Worm (Caenorhabditis elegans) whole organism, L1 larva: Measurements from ENCODE around the gene W08F4.7.
"Not testable (repeated sequence)": the region's sequence is repeated elsewhere in the genome, so short reads cannot be mapped to it uniquely, and the experiment has no call there.

Experiments used
- C34B4.2 ChIP-seq: sonication (generic microtip); optimal IDR thresholded peaks from 2 replicates; lab custom pipeline; 2017; ENCODE audit warnings: mild to moderate bottlenecking, missing genetic modification characterization, missing compliant biosample characterization
- blmp-1 ChIP-seq: fragments of 150-350 bp; optimal IDR thresholded peaks from 2 replicates; lab custom pipeline; 2014; ENCODE audit warnings: missing biosample characterization, missing genetic modification characterization
- ceh-88 ChIP-seq: fragments of 200-800 bp; sonication (Bioruptor generic); IDR thresholded peaks from 2 replicates; pipeline ENCODE4 v1.3.6; 2022; ENCODE audit warnings: missing genetic modification characterization, missing compliant biosample characterization
- ceh-90 ChIP-seq: sonication (generic microtip); optimal IDR thresholded peaks from 2 replicates; lab custom pipeline; 2016; ENCODE audit warnings: missing genetic modification characterization, missing compliant biosample characterization
- efl-1 ChIP-seq, 4 experiments: fragments of 150-350 bp; optimal IDR thresholded peaks in 3 of 4; peaks in 1 of 4; 1 replicate in 1 of 4; 2 replicates in 3 of 4; lab custom pipeline; 2014; ENCODE audit warnings: missing biosample characterization in 2 of 4, missing genetic modification characterization in 2 of 4, missing genetic modification reagents in 2 of 4
- egl-13 ChIP-seq: sonication (generic microtip); optimal IDR thresholded peaks from 2 replicates; lab custom pipeline; 2016; ENCODE audit warnings: missing genotype, missing genetic modification reagents, missing genetic modification characterization, missing compliant biosample characterization
- elt-3 ChIP-seq, 6 experiments: fragments of 150-350 bp in 1 of 6; sonication (generic microtip); optimal IDR thresholded peaks; 2 replicates each; lab custom pipeline; 2017 to 2018; ENCODE audit warnings: missing biosample characterization in 6 of 6, missing genetic modification characterization in 6 of 6, inconsistent platforms in 1 of 6
- ets-5 ChIP-seq: fragments of 200-800 bp; sonication (Bioruptor generic); IDR thresholded peaks from 2 replicates; pipeline ENCODE4 v1.3.6; 2022; ENCODE audit warnings: missing genetic modification characterization, missing compliant biosample characterization
- fkh-8 ChIP-seq: sonication (generic microtip); optimal IDR thresholded peaks from 2 replicates; lab custom pipeline; 2016; ENCODE audit warnings: mild to moderate bottlenecking, missing genetic modification characterization, missing compliant biosample characterization
- hlh-17 ChIP-seq: fragments of 200-800 bp; sonication (Bioruptor generic); optimal IDR thresholded peaks from 2 replicates; lab custom pipeline; 2018; ENCODE audit warnings: missing genetic modification characterization, mild to moderate bottlenecking, missing compliant biosample characterization, moderate library complexity, borderline replicate concordance
- hpl-2 ChIP-seq: fragments of 150-350 bp; optimal IDR thresholded peaks from 2 replicates; lab custom pipeline; 2014; ENCODE audit warnings: missing biosample characterization, missing genetic modification reagents, missing genetic modification characterization
- irx-1 ChIP-seq: sonication (generic microtip); optimal IDR thresholded peaks from 2 replicates; lab custom pipeline; 2016; ENCODE audit warnings: missing genetic modification characterization, missing compliant biosample characterization
- isw-1 ChIP-seq: fragments of 200-800 bp; sonication (Bioruptor generic); IDR thresholded peaks from 2 replicates; pipeline ENCODE4 v1.3.6; 2022; ENCODE audit warnings: missing genetic modification characterization, missing compliant biosample characterization
- lin-13 ChIP-seq: fragments of 150-350 bp; optimal IDR thresholded peaks from 2 replicates; lab custom pipeline; 2014; ENCODE audit warnings: missing biosample characterization, missing genetic modification reagents, missing genetic modification characterization
- lin-14 ChIP-seq: fragments of 200-800 bp; sonication (Bioruptor generic); optimal IDR thresholded peaks from 2 replicates; lab custom pipeline; 2018; ENCODE audit warnings: mild to moderate bottlenecking, missing genetic modification characterization, moderate library complexity, missing compliant biosample characterization
- lin-35 ChIP-seq, 2 experiments: fragments of 150-350 bp; optimal IDR thresholded peaks; 2 replicates each; lab custom pipeline; 2014; ENCODE audit warnings: missing biosample characterization in 2 of 2, missing genetic modification characterization in 2 of 2, missing genetic modification reagents in 2 of 2
- lin-39 ChIP-seq: fragments of 150-350 bp; optimal IDR thresholded peaks from 2 replicates; lab custom pipeline; 2014; ENCODE audit warnings: missing biosample characterization, missing genetic modification reagents, missing genetic modification characterization
- lir-3 ChIP-seq: sonication (generic microtip); optimal IDR thresholded peaks from 2 replicates; lab custom pipeline; 2016; ENCODE audit warnings: mild to moderate bottlenecking, missing genetic modification characterization, moderate library complexity, missing compliant biosample characterization; ENCODE audit not compliant: poor library complexity
- lsy-2 ChIP-seq, 2 experiments: fragments of 150-350 bp; optimal IDR thresholded peaks; 2 replicates each; lab custom pipeline; 2014; ENCODE audit warnings: missing biosample characterization in 2 of 2, missing genetic modification characterization in 2 of 2
- nhr-11 ChIP-seq: fragments of 150-350 bp; optimal IDR thresholded peaks from 2 replicates; lab custom pipeline; 2014; ENCODE audit warnings: missing biosample characterization, missing genetic modification characterization
- nhr-12 ChIP-seq: sonication (generic microtip); optimal IDR thresholded peaks from 2 replicates; lab custom pipeline; 2017; ENCODE audit warnings: missing biosample characterization, missing genetic modification characterization
- nhr-19 ChIP-seq: fragments of 200-800 bp; sonication (Bioruptor generic); conservative IDR thresholded peaks from 2 replicates; pipeline ENCODE4 v1.3.6; 2022; ENCODE audit warnings: missing genetic modification characterization, missing compliant biosample characterization
- nhr-76 ChIP-seq: sonication (generic microtip); optimal IDR thresholded peaks from 2 replicates; lab custom pipeline; 2017; ENCODE audit warnings: missing biosample characterization, missing genetic modification characterization
- nhr-84 ChIP-seq: sonication (generic microtip); optimal IDR thresholded peaks from 2 replicates; lab custom pipeline; 2017; ENCODE audit warnings: missing biosample characterization, missing genetic modification characterization
- nhr-90 ChIP-seq: sonication (generic microtip); optimal IDR thresholded peaks from 2 replicates; lab custom pipeline; 2016; ENCODE audit warnings: mild to moderate bottlenecking, missing genetic modification characterization, missing compliant biosample characterization; ENCODE audit not compliant: poor library complexity
- pag-3 ChIP-seq: sonication (generic microtip); optimal IDR thresholded peaks from 2 replicates; lab custom pipeline; 2017; ENCODE audit warnings: missing genetic modification characterization, mild to moderate bottlenecking, missing compliant biosample characterization, antibody characterized with exemption, borderline replicate concordance; ENCODE audit not compliant: insufficient read depth
- rnt-1 ChIP-seq: sonication (generic microtip); optimal IDR thresholded peaks from 2 replicates; lab custom pipeline; 2016; ENCODE audit warnings: mild to moderate bottlenecking, missing genetic modification characterization, moderate library complexity, missing compliant biosample characterization
- snu-23 ChIP-seq: sonication (generic microtip); optimal IDR thresholded peaks from 2 replicates; lab custom pipeline; 2016; ENCODE audit warnings: missing genetic modification characterization, missing compliant biosample characterization
- sptf-1 ChIP-seq: fragments of 150-350 bp; optimal IDR thresholded peaks from 2 replicates; lab custom pipeline; 2014; ENCODE audit warnings: missing biosample characterization, missing genetic modification characterization
- swsn-7 ChIP-seq: sonication (generic microtip); optimal IDR thresholded peaks from 2 replicates; lab custom pipeline; 2016; ENCODE audit warnings: missing genetic modification characterization, missing compliant biosample characterization
- tbx-2 ChIP-seq: sonication (generic microtip); optimal IDR thresholded peaks from 2 replicates; lab custom pipeline; 2016; ENCODE audit warnings: missing genetic modification characterization, missing compliant biosample characterization
- unc-130 ChIP-seq: fragments of 150-350 bp; optimal IDR thresholded peaks from 2 replicates; lab custom pipeline; 2017; ENCODE audit warnings: missing biosample characterization, missing genetic modification characterization, inconsistent platforms
- unc-86 ChIP-seq: sonication (generic microtip); optimal IDR thresholded peaks from 2 replicates; lab custom pipeline; 2016; ENCODE audit warnings: missing genetic modification characterization, missing compliant biosample characterization
- ztf-11 ChIP-seq, 2 experiments: sonication (generic microtip); optimal IDR thresholded peaks; 2 replicates each; lab custom pipeline; 2016 to 2017; ENCODE audit warnings: missing genetic modification characterization in 2 of 2, missing biosample characterization in 1 of 2, missing compliant biosample characterization in 1 of 2

W08F4.7 gene

DNA sequence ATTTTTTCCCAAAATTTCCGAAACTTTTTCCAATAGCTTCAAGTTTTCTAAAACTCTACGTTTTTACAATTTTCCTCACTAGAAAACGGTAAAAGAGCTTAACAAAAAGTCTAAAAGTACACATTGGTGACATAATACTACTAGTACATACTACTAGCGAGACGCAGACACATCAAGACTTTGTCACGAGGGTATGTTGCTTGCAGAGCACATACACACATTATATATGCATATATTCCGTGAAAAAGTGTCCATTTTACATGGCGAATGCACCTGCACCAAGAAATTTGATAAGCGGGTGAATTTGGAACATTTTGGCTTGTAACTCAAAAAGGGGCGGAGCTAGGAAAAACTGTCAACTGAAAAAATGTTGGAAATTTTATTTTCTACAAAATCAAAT is 23.8 kb upstream of the W08F4.7 start (continued):
- TF ChIP-seq nhr-19 (GFP tag; lab: Robert Waterston, UW) (peak; percentile 12; the same call in 1 of the 2 replicates), lin-39 (no peak), irx-1 (tag; lab: Kevin White, UChicago) (no peak), unc-130 (no peak), unc-86 (peak; percentile 91), nhr-84 (tag; lab: Kevin White, UChicago) (no peak), lsy-2 (tag; optimal IDR thresholded peaks at IDR 0.05; lab: Kevin White, UChicago) (peak; percentile 50 to 54), C34B4.2 (tag; lab: Kevin White, UChicago) (no peak), tbx-2 (tag; lab: Kevin White, UChicago) (peak; percentile 30), lin-14 (peak; percentile 71), fkh-8 (tag; lab: Kevin White, UChicago) (peak; percentile 78), nhr-76 (tag; lab: Kevin White, UChicago) (no peak), snu-23 (GFP tag; lab: Kevin White, UChicago) (peak; percentile 34), egl-13 (peak; percentile 35), isw-1 (GFP tag; lab: Robert Waterston, UW) (peak; percentile 15; the same call in 1 of the 2 replicates), nhr-12 (tag; lab: Kevin White, UChicago) (no peak), lir-3 (tag; lab: Kevin White, UChicago) (peak; percentile 31), lin-35 (GFP tag; optimal IDR thresholded peaks at IDR 0.05; lab: Kevin White, UChicago) (peak; percentile 26 to 51), hlh-17 (GFP tag; lab: Kevin White, UChicago) (no peak), nhr-11 (tag; lab: Kevin White, UChicago) (peak; percentile 6), ceh-90 (tag; lab: Kevin White, UChicago) (no peak)

DNA sequence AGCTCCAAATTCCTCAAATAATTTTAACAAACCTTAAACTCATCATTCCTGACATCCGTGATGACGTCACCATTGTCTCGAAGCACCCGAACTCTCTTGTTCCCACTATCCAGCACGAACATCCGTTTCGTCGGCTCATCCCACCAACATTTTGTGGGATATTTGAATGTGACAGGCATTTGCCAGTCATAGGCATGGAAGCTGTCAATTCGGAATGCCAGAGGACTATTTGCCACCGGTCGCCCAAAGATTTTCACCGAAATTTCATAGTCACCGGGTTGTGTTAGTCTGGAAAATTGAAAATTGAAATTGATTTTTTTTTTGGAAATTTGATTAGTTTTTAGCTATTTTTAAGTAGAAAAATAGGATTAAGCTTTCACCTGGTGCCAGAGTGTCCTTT is 19.2 kb upstream of the W08F4.7 start:
- no peak for TF ChIP-seq ceh-88
- no peak for TF ChIP-seq efl-1 (optimal IDR thresholded peaks at IDR 0.05; lab: Kevin White, UChicago)
- TF ChIP-seq efl-1 (GFP tag; optimal IDR thresholded peaks at IDR 0.05 in 1 of 2; lab: Kevin White, UChicago), result peak in 1 of 2 experiments; percentile 49

DNA sequence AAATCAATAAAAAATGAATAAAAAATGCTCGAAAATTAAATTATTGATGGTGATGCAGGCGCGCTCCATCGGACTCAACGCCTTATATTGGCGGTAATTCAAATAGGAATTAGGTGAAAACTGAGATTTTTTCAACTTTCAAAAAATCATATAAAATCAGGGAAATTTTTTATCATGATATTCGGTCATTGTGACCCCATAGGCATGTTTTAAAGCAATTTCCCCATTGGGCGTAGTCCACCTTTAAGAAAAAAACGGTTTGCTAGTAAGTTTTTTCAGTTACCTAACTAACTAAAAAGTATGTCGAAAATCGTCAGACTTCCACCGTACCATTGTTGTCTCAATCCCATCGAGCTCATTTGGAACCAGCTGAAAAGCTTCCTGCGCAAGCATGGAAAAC is 15.7 kb upstream of the W08F4.7 start, which contains the start of gene W08F4.1:
W08F4.1 (plus strand) TSS at position 301 of the 400 bp plus-strand sequence.
- not testable (repeated sequence) for TF ChIP-seq efl-1 (optimal IDR thresholded peaks at IDR 0.05; lab: Kevin White, UChicago); efl-1 (GFP tag; optimal IDR thresholded peaks at IDR 0.05 in 1 of 2; lab: Kevin White, UChicago); ets-5 (GFP tag; lab: Robert Waterston, UW); egl-13

DNA sequence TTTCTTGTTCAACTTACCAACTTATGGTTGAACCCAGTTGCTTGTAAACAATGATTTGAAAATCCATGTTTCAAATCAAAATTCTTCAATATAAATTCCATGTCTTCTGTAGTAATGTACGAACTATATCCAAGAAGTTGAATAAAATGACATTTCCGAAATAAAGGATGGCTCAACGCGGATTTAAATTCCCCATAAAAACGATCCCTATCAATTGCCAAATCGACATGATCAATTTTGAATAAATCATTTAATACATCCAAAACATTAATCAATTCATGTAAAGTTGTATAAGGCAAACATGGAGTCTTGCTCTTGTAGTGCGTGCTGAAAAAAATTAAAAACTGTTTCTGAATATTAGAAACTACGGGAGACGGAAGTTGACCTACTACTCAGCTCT is 13.6 kb upstream of the W08F4.7 start, which contains the start of gene W08F4.10:
W08F4.10 (minus strand) TSS at position 101 of the 400 bp plus-strand sequence.
- no peak for TF ChIP-seq lir-3 (tag; lab: Kevin White, UChicago)
- TF ChIP-seq efl-1 (optimal IDR thresholded peaks at IDR 0.05; lab: Kevin White, UChicago), result no peak
- peak in 1 of 2 experiments; percentile 13 for TF ChIP-seq efl-1 (GFP tag; optimal IDR thresholded peaks at IDR 0.05 in 1 of 2; lab: Kevin White, UChicago)

DNA sequence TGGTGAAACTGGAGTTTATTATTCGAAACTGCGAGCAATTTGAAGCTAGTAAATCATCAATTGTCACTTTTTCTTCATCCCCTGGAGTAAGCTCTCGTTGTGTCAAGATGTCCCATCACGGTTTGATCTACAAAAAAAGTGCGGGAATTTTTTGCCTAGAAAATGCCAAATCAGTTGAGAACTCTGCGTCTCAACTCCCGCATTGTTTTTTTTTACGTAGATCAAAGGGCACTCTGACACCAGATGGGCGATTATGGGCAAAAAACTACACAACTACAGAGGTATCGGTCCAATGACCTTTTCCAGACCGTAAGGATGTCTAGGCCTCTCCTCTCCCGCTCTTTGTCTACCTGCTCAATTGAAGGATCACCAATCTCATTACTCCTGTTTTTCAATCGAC is 10.0 kb upstream of the W08F4.7 start, which contains the start of gene fbxb-34:
fbxb-34 (plus strand) TSS at position 301 of the 400 bp plus-strand sequence.
- no peak for TF ChIP-seq swsn-7 (tag; lab: Kevin White, UChicago)
- no peak for TF ChIP-seq sptf-1 (tag; lab: Kevin White, UChicago)
- TF ChIP-seq lin-13 (GFP tag; lab: Kevin White, UChicago), result no peak
- TF ChIP-seq nhr-90, result no peak
- TF ChIP-seq elt-3 (tag; optimal IDR thresholded peaks at IDR 0.05; lab: Kevin White, UChicago), result no peak
- TF ChIP-seq ztf-11 (tag; optimal IDR thresholded peaks at IDR 0.05; lab: Kevin White, UChicago), result no peak
- TF ChIP-seq pag-3 (tag; lab: Kevin White, UChicago), result no peak
- no peak for TF ChIP-seq rnt-1 (tag; lab: Kevin White, UChicago)
- TF ChIP-seq hpl-2 (GFP tag; lab: Kevin White, UChicago), result no peak
- no peak for TF ChIP-seq lsy-2 (tag; optimal IDR thresholded peaks at IDR 0.05; lab: Kevin White, UChicago)
- TF ChIP-seq efl-1 (optimal IDR thresholded peaks at IDR 0.05; lab: Kevin White, UChicago), result no peak
- no peak for TF ChIP-seq efl-1 (GFP tag; optimal IDR thresholded peaks at IDR 0.05 in 1 of 2; lab: Kevin White, UChicago)
- TF ChIP-seq blmp-1, result no peak
- TF ChIP-seq lin-39, result no peak
